Fruit fly (Drosophila melanogaster) whole organism, adult: ENCODE results near the gene CG46399.

Source experiments
- CG11617 ChIP-seq: fragments of 200-800 bp; sonication (Bioruptor generic); optimal IDR thresholded peaks from 2 replicates; lab custom pipeline; 2017; ENCODE audit warnings: mild to moderate bottlenecking, missing biosample characterization, missing genetic modification reagents, missing genetic modification characterization
- CG12768 ChIP-seq: fragments of 200-800 bp; sonication (Bioruptor generic); optimal IDR thresholded peaks from 2 replicates; lab custom pipeline; 2017; ENCODE audit warnings: missing biosample characterization, missing genetic modification characterization, mild to moderate bottlenecking, moderate library complexity, missing genetic modification reagents
- CG14711 ChIP-seq: fragments of 200-800 bp; sonication (Bioruptor generic); optimal IDR thresholded peaks from 2 replicates; lab custom pipeline; 2018; ENCODE audit warnings: missing biosample characterization, mild to moderate bottlenecking, missing genetic modification characterization, moderate library complexity
- CG5204 ChIP-seq: fragments of 200-800 bp; sonication (Bioruptor generic); optimal IDR thresholded peaks from 2 replicates; lab custom pipeline; 2016; ENCODE audit warnings: missing biosample characterization, missing genetic modification characterization
- CG7101 ChIP-seq: fragments of 200-800 bp; sonication (Bioruptor generic); optimal IDR thresholded peaks from 2 replicates; lab custom pipeline; 2018; ENCODE audit warnings: missing biosample characterization, mild to moderate bottlenecking, missing genetic modification characterization, moderate library complexity
- Clk ChIP-seq: fragments of 200-800 bp; sonication (Bioruptor generic); optimal IDR thresholded peaks from 2 replicates; lab custom pipeline; 2017; ENCODE audit warnings: missing biosample characterization, missing genetic modification characterization
- Crg-1 ChIP-seq: fragments of 200-800 bp; sonication (Bioruptor generic); optimal IDR thresholded peaks from 2 replicates; lab custom pipeline; 2016; ENCODE audit warnings: missing biosample characterization, missing genetic modification characterization
- Hr96 ChIP-seq: fragments of 200-800 bp; sonication (Bioruptor generic); optimal IDR thresholded peaks from 2 replicates; lab custom pipeline; 2016; ENCODE audit warnings: missing biosample characterization, missing genetic modification characterization
- Mnt ChIP-seq: fragments of 200-800 bp; sonication (Bioruptor generic); optimal IDR thresholded peaks from 2 replicates; lab custom pipeline; 2016; ENCODE audit warnings: missing biosample characterization, mild to moderate bottlenecking, missing genetic modification characterization
- cnc ChIP-seq, 2 experiments: fragments of >200 bp; optimal IDR thresholded peaks; 2 replicates each; lab custom pipeline; 2017
- kay ChIP-seq: fragments of 200-800 bp; sonication (Bioruptor generic); peaks from one replicate; lab custom pipeline; 2016; ENCODE audit warnings: missing biosample characterization, missing genetic modification characterization, borderline replicate concordance
- toe ChIP-seq: fragments of 200-800 bp; sonication (Bioruptor generic); optimal IDR thresholded peaks from 2 replicates; lab custom pipeline; 2016; ENCODE audit warnings: missing biosample characterization, missing genetic modification characterization

dm6 chrX:14896791-14897190 is 37.7 kb downstream of the CG46399 start, which contains the start of gene CG9514:
- no peak for TF ChIP-seq CG7101 (tag; lab: Kevin White, UChicago)
- TF ChIP-seq CG5204 (GFP tag; lab: Kevin White, UChicago), result no peak
- no peak for TF ChIP-seq CG11617 (GFP tag; lab: Kevin White, UChicago)
- no peak for TF ChIP-seq Crg-1 (GFP tag; lab: Kevin White, UChicago)
- no peak for TF ChIP-seq CG12768 (GFP tag; lab: Kevin White, UChicago)
- TF ChIP-seq kay, result no peak
- no peak for TF ChIP-seq toe (GFP tag; lab: Kevin White, UChicago)
- no peak for TF ChIP-seq cnc (optimal IDR thresholded peaks at IDR 0.05; lab: Kevin White, UChicago)
- no peak for TF ChIP-seq Clk
- TF ChIP-seq Mnt (GFP tag; lab: Kevin White, UChicago), result no peak
- TF ChIP-seq CG14711 (tag; lab: Kevin White, UChicago), result no peak
- TF ChIP-seq Hr96 (GFP tag; lab: Kevin White, UChicago), result no peak
